Worm (Caenorhabditis elegans) whole organism, L2 larva: ENCODE results near the gene W01G7.4.

Experiments used
- ama-1 ChIP-seq: fragments of 150-350 bp; optimal IDR thresholded peaks from 2 replicates; lab custom pipeline; 2018; ENCODE audit warnings: inconsistent platforms
- ceh-82 ChIP-seq: fragments of 150-350 bp; optimal IDR thresholded peaks from 2 replicates; lab custom pipeline; 2014; ENCODE audit warnings: missing biosample characterization, missing genetic modification characterization
- mdl-1 ChIP-seq, 2 experiments: fragments of 150-350 bp in 1 of 2; sonication (generic microtip) in 1 of 2; optimal IDR thresholded peaks; 2 replicates each; lab custom pipeline; 2017; ENCODE audit warnings: missing biosample characterization in 2 of 2, missing genetic modification characterization in 2 of 2
- nhr-11 ChIP-seq: fragments of 150-350 bp; optimal IDR thresholded peaks from 2 replicates; lab custom pipeline; 2014; ENCODE audit warnings: missing biosample characterization, missing genetic modification characterization

DNA sequence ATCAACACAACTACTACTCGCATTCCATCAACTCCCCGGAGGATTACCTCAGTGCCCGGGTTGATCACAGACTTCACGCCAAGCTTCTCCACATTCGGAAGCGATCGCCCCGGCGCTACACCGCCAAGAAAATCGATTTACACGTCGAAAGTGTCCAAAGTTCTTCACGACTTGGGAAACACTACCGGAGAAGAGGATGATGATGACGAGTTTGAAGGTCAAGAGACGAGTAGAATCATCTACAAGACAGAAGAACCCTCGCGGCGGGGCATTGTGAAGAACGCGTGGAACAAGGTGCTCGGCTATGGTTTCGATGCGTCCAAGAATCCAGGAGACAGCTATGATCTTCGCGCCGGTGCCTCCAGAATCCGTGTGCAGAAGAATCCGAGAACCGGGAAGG, 3.5 kb downstream of the W01G7.4 start:
- TF ChIP-seq mdl-1 (tag; optimal IDR thresholded peaks at IDR 0.05; lab: Kevin White, UChicago) (no peak), ama-1 (lab: Kevin White, UChicago) (no peak), ceh-82 (tag; lab: Kevin White, UChicago) (no peak), nhr-11 (tag; lab: Kevin White, UChicago) (no peak)
